Worm (Caenorhabditis elegans): ENCODE results near the gene mig-38.
A peak's percentile ranks its signal among the peaks of the same experiment; 100 is the strongest.

mig-38 gene

DNA sequence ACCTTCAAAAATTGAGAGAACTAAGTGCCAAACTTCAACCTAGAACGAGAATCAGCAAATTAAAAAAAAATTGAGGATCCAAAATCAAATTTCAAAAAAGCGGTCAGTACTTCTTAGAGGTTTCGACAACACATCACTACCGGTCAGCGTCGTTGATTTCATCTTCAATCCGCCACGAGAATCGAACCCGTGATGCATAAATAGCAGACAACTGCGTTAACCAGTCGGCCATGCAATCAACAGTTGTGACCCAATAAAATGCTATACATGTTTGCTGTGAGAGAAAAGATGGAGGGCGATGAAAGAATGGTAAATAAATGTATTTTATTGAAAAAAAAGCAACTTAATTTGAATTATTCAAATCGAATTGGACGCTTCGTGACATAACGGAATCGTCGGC, 44.4 kb upstream of the mig-38 start (continued):
- TF ChIP-seq T23F11.4 (GFP tag; optimal IDR thresholded peaks at IDR 0.05) (peak; percentile 76), pax-1 (tag; optimal IDR thresholded peaks at IDR 0.05) (no peak), ceh-14 (tag; optimal IDR thresholded peaks at IDR 0.05) (peak; percentile 37), unc-3 (GFP tag; conservative IDR thresholded peaks at IDR 0.05) (peak; percentile 69; the same call in 1 of the 2 replicates), unc-3 (tag; optimal IDR thresholded peaks at IDR 0.05) (peak; percentile 59), nfya-1 (tag; optimal IDR thresholded peaks at IDR 0.05) (peak; percentile 71), K02D7.2 (tag; optimal IDR thresholded peaks at IDR 0.05) (peak; percentile 79), ttx-3 (tag; optimal IDR thresholded peaks at IDR 0.05) (peak; percentile 79), fkh-10 (GFP tag; optimal IDR thresholded peaks at IDR 0.05) (peak; percentile 83), ceh-22 (tag; optimal IDR thresholded peaks at IDR 0.05) (no peak), sox-2 (GFP tag; IDR thresholded peaks at IDR 0.05) (peak; percentile 60), F13H6.1 (tag; optimal IDR thresholded peaks at IDR 0.05) (peak; percentile 75), hlh-15 (tag; optimal IDR thresholded peaks at IDR 0.05) (peak; percentile 23), nhr-11 (tag; optimal IDR thresholded peaks at IDR 0.05) (no peak), hlh-8 (tag; optimal IDR thresholded peaks at IDR 0.05) (peak; percentile 55), ceh-9 (tag; optimal IDR thresholded peaks at IDR 0.05) (peak; percentile 51), ref-2 (tag; optimal IDR thresholded peaks at IDR 0.05) (peak; percentile 73), che-1 (tag; optimal IDR thresholded peaks at IDR 0.05) (peak; percentile 81), dve-1 (tag; optimal IDR thresholded peaks at IDR 0.05) (peak; percentile 81), pqm-1 (tag; optimal IDR thresholded peaks at IDR 0.05) (no peak), ceh-31 (tag; optimal IDR thresholded peaks at IDR 0.05) (peak; percentile 68), nhr-232 (tag; optimal IDR thresholded peaks at IDR 0.05) (peak; percentile 82), mec-3 (tag; optimal IDR thresholded peaks at IDR 0.05; ENCODE audit: borderline replicate concordance) (no peak), sdc-2 (tag; optimal IDR thresholded peaks at IDR 0.05) (peak; percentile 72), ceh-24 (tag; optimal IDR thresholded peaks at IDR 0.05) (peak; percentile 40), pha-4 (tag; optimal IDR thresholded peaks at IDR 0.05) (no peak), C08G9.2 (tag; optimal IDR thresholded peaks at IDR 0.05) (peak; percentile 72), elt-4 (tag; optimal IDR thresholded peaks at IDR 0.05) (no peak), fkh-6 (tag; optimal IDR thresholded peaks at IDR 0.05) (peak; percentile 89), hlh-30 (tag; optimal IDR thresholded peaks at IDR 0.05; ENCODE audit: insufficient read depth) (peak; percentile 92), npax-4 (tag; optimal IDR thresholded peaks at IDR 0.05) (peak; percentile 67), ahr-1 (tag; optimal IDR thresholded peaks at IDR 0.05) (peak; percentile 10), fax-1 (tag; optimal IDR thresholded peaks at IDR 0.05) (peak; percentile 75), hlh-6 (tag; optimal IDR thresholded peaks at IDR 0.05) (peak; percentile 77), pha-2 (tag; optimal IDR thresholded peaks at IDR 0.05) (peak; percentile 83), ets-4 (tag; optimal IDR thresholded peaks at IDR 0.05) (peak; percentile 48), ceh-2 (tag; optimal IDR thresholded peaks at IDR 0.05) (peak; percentile 72), tbx-7 (tag; optimal IDR thresholded peaks at IDR 0.05) (peak; percentile 39), lim-6 (tag; optimal IDR thresholded peaks at IDR 0.05) (peak; percentile 60), sox-4 (tag; optimal IDR thresholded peaks at IDR 0.05) (peak; percentile 80), ceh-30 (tag; optimal IDR thresholded peaks at IDR 0.05) (no peak), madf-2 (tag; optimal IDR thresholded peaks at IDR 0.05) (peak; percentile 66)

ce11 chrIV:11551813-11552212, 42.2 kb upstream of the mig-38 start, which contains the start of gene col-128:
Gene col-128, minus strand, starts transcription at chrIV:11551960.
- TF ChIP-seq che-1 (tag; optimal IDR thresholded peaks at IDR 0.05): no peak
- TF ChIP-seq hlh-8 (tag; optimal IDR thresholded peaks at IDR 0.05): no peak
- no peak for TF ChIP-seq ztf-16 (tag; optimal IDR thresholded peaks at IDR 0.05)
- no peak for TF ChIP-seq ceh-14 (tag; optimal IDR thresholded peaks at IDR 0.05)
- no peak for TF ChIP-seq K02D7.2 (tag; optimal IDR thresholded peaks at IDR 0.05)
- TF ChIP-seq dmd-4 (tag; optimal IDR thresholded peaks at IDR 0.05; ENCODE audit: borderline replicate concordance): no peak
- TF ChIP-seq zip-5 (tag; optimal IDR thresholded peaks at IDR 0.05): no peak
- no peak for TF ChIP-seq elt-2 (tag; optimal IDR thresholded peaks at IDR 0.05)
- no peak for TF ChIP-seq Y22D7AL.16 (tag; optimal IDR thresholded peaks at IDR 0.05)
- no peak for TF ChIP-seq hlh-13 (GFP tag; optimal IDR thresholded peaks at IDR 0.05)
- TF ChIP-seq lin-11 (tag; optimal IDR thresholded peaks at IDR 0.05): no peak
- TF ChIP-seq tbx-2 (tag; optimal IDR thresholded peaks at IDR 0.05): no peak
- TF ChIP-seq mec-3 (tag; optimal IDR thresholded peaks at IDR 0.05; ENCODE audit: borderline replicate concordance): no peak
- no peak for TF ChIP-seq T23F11.4 (GFP tag; optimal IDR thresholded peaks at IDR 0.05)
- TF ChIP-seq fkh-10 (GFP tag; optimal IDR thresholded peaks at IDR 0.05): no peak
- no peak for TF ChIP-seq ceh-45 (GFP tag; IDR thresholded peaks at IDR 0.05)
- TF ChIP-seq nhr-11 (tag; optimal IDR thresholded peaks at IDR 0.05): no peak
- TF ChIP-seq pha-4 (tag; optimal IDR thresholded peaks at IDR 0.05): no peak
- TF ChIP-seq sox-2 (GFP tag; IDR thresholded peaks at IDR 0.05): no peak
